Fruit fly (Drosophila melanogaster) whole organism, prepupa: ENCODE measurements around the gene CheA75a.

Experiments used
- CG10631 ChIP-seq: fragments of 200-800 bp; sonication (Bioruptor generic); optimal IDR thresholded peaks from 2 replicates; lab custom pipeline; 2016; ENCODE audit warnings: missing biosample characterization, missing genetic modification characterization
- CG11294 ChIP-seq: fragments of 200-800 bp; sonication (Bioruptor generic); IDR thresholded peaks from 2 replicates; pipeline ENCODE4 v1.3.6; 2022; ENCODE audit warnings: missing biosample characterization, missing genetic modification characterization
- CG1621 ChIP-seq: fragments of 200-800 bp; sonication (Bioruptor generic); optimal IDR thresholded peaks from 3 replicates; lab custom pipeline; 2018; ENCODE audit warnings: missing biosample characterization, mild to moderate bottlenecking, missing genetic modification characterization
- CG16779 ChIP-seq: fragments of 200-800 bp; sonication (Bioruptor generic); optimal IDR thresholded peaks from 3 replicates; lab custom pipeline; 2017; ENCODE audit warnings: missing biosample characterization, mild to moderate bottlenecking, missing genetic modification characterization
- CG31627 ChIP-seq: fragments of 200-800 bp; sonication (Bioruptor generic); optimal IDR thresholded peaks from 3 replicates; lab custom pipeline; 2016; ENCODE audit warnings: missing biosample characterization, missing genetic modification characterization
- CG34406 ChIP-seq: fragments of 200-800 bp; sonication (Bioruptor generic); optimal IDR thresholded peaks from 3 replicates; lab custom pipeline; 2016; ENCODE audit warnings: missing biosample characterization, missing genetic modification characterization
- Gug ChIP-seq: fragments of 200-800 bp; sonication (Bioruptor generic); IDR thresholded peaks from 2 replicates; pipeline ENCODE4 v1.3.6; 2022; ENCODE audit warnings: missing biosample characterization, missing genetic modification characterization
- Met ChIP-seq: fragments of 200-800 bp; sonication (Bioruptor generic); optimal IDR thresholded peaks from 3 replicates; lab custom pipeline; 2016; ENCODE audit warnings: missing biosample characterization, missing genetic modification characterization
- OdsH ChIP-seq: fragments of 200-800 bp; sonication (Bioruptor generic); optimal IDR thresholded peaks from 3 replicates; lab custom pipeline; 2016; ENCODE audit warnings: missing biosample characterization, missing genetic modification characterization
- Sox102F ChIP-seq: fragments of 200-800 bp; sonication (Bioruptor generic); optimal IDR thresholded peaks from 2 replicates; lab custom pipeline; 2016; ENCODE audit warnings: missing biosample characterization, mild to moderate bottlenecking, missing genetic modification characterization
- cyc ChIP-seq: fragments of 200-800 bp; sonication (Bioruptor generic); optimal IDR thresholded peaks from 3 replicates; lab custom pipeline; 2016; ENCODE audit warnings: missing biosample characterization, missing genetic modification characterization
- fd59A ChIP-seq: fragments of 200-800 bp; sonication (Bioruptor generic); optimal IDR thresholded peaks from 2 replicates; lab custom pipeline; 2017; ENCODE audit warnings: missing biosample characterization, mild to moderate bottlenecking, missing genetic modification characterization, missing genetic modification reagents
- svp ChIP-seq: fragments of 200-800 bp; sonication (Bioruptor generic); peaks from one replicate; lab custom pipeline; 2016; ENCODE audit warnings: missing biosample characterization, missing genetic modification characterization

dm6 chr3L:18238568-18238967, 13.3 kb upstream of the CheA75a start:
- TF ChIP-seq Gug (GFP tag; lab: Robert Waterston, UW): peak; percentile 66
- peak; percentile 42 for TF ChIP-seq cyc (GFP tag; lab: Kevin White, UChicago)
- peak; percentile 37 for TF ChIP-seq Sox102F (GFP tag; lab: Kevin White, UChicago)
- TF ChIP-seq svp: peak; percentile 67
- peak; percentile 44 for TF ChIP-seq CG31627 (GFP tag; lab: Kevin White, UChicago)
- TF ChIP-seq CG10631: peak; percentile 90
- TF ChIP-seq fd59A (GFP tag; lab: Kevin White, UChicago): peak; percentile 89
- peak; percentile 56; the same call in 1 of the 2 replicates for TF ChIP-seq CG11294
- TF ChIP-seq CG34406 (GFP tag; lab: Kevin White, UChicago): peak; percentile 59
- peak; percentile 59 for TF ChIP-seq CG16779
- peak; percentile 82 for TF ChIP-seq OdsH (GFP tag; lab: Kevin White, UChicago)
- peak; percentile 83 for TF ChIP-seq CG1621
- TF ChIP-seq Met: peak; percentile 63
